Fruit fly (Drosophila melanogaster) whole organism, embryonic: ENCODE data around the gene CG5326.

Source experiments
- Adf1 ChIP-seq: fragments of 200-800 bp; sonication (Bioruptor generic); IDR thresholded peaks from 2 replicates; pipeline ENCODE4 v1.3.6; 2022; ENCODE audit warnings: missing biosample characterization, missing genetic modification characterization
- CG10431 ChIP-seq: fragments of 200-800 bp; sonication (Bioruptor generic); optimal IDR thresholded peaks from 3 replicates; lab custom pipeline; 2018; ENCODE audit warnings: missing biosample characterization, mild to moderate bottlenecking, missing genetic modification characterization
- CG11247 ChIP-seq: fragments of 200-800 bp; sonication (Bioruptor generic); IDR thresholded peaks from 2 replicates; pipeline ENCODE4 v1.3.6; 2022; ENCODE audit warnings: missing biosample characterization, missing genetic modification characterization
- CG11398 ChIP-seq: fragments of 200-800 bp; sonication (Bioruptor generic); optimal IDR thresholded peaks from 2 replicates; lab custom pipeline; 2016; ENCODE audit warnings: missing biosample characterization, missing genetic modification characterization
- CG12659 ChIP-seq: fragments of 200-800 bp; sonication (Bioruptor generic); optimal IDR thresholded peaks from 3 replicates; lab custom pipeline; 2017; ENCODE audit warnings: mild to moderate bottlenecking, missing biosample characterization, missing genetic modification reagents, missing genetic modification characterization
- CG1529 ChIP-seq: fragments of 200-800 bp; sonication (Bioruptor generic); optimal IDR thresholded peaks from 3 replicates; lab custom pipeline; 2018; ENCODE audit warnings: missing biosample characterization, missing genetic modification characterization
- CG17385 ChIP-seq: fragments of 200-800 bp; sonication (Bioruptor generic); optimal IDR thresholded peaks from 3 replicates; lab custom pipeline; 2018; ENCODE audit warnings: missing biosample characterization, mild to moderate bottlenecking, missing genetic modification characterization
- CG17612 ChIP-seq: fragments of 200-800 bp; sonication (Bioruptor generic); IDR thresholded peaks from 2 replicates; pipeline ENCODE4 v1.3.6; 2022; ENCODE audit warnings: missing biosample characterization, missing genetic modification characterization
- CG2678 ChIP-seq: fragments of 200-800 bp; sonication (Bioruptor generic); optimal IDR thresholded peaks from 3 replicates; lab custom pipeline; 2019; ENCODE audit warnings: missing biosample characterization, mild to moderate bottlenecking, missing genetic modification characterization, moderate library complexity
- CG32767 ChIP-seq: fragments of 200-800 bp; sonication (Bioruptor generic); IDR thresholded peaks from 2 replicates; pipeline ENCODE4 v1.3.6; 2022; ENCODE audit warnings: missing biosample characterization, missing genetic modification characterization
- CG3407 ChIP-seq: fragments of 200-800 bp; sonication (Bioruptor generic); optimal IDR thresholded peaks from 2 replicates; lab custom pipeline; 2018; ENCODE audit warnings: missing biosample characterization, mild to moderate bottlenecking, missing genetic modification characterization
- CG6813 ChIP-seq: fragments of 200-800 bp; sonication (Bioruptor generic); optimal IDR thresholded peaks from 2 replicates; lab custom pipeline; 2017; ENCODE audit warnings: missing biosample characterization, missing genetic modification characterization, mild to moderate bottlenecking, moderate library complexity, missing genetic modification reagents
- CG6854 ChIP-seq: fragments of 200-800 bp; sonication (Bioruptor generic); optimal IDR thresholded peaks from 3 replicates; lab custom pipeline; 2017; ENCODE audit warnings: missing biosample characterization, mild to moderate bottlenecking, missing genetic modification characterization
- CG7987 ChIP-seq: fragments of 200-800 bp; sonication (Bioruptor generic); optimal IDR thresholded peaks from 2 replicates; lab custom pipeline; 2018; ENCODE audit warnings: missing biosample characterization, mild to moderate bottlenecking, missing genetic modification characterization, moderate library complexity
- CG8924 ChIP-seq: fragments of 200-800 bp; optimal IDR thresholded peaks from 3 replicates; lab custom pipeline; 2019; ENCODE audit warnings: missing biosample characterization, mild to moderate bottlenecking, missing genetic modification characterization, moderate library complexity
- HmgD ChIP-seq: fragments of 200-800 bp; sonication (Bioruptor generic); optimal IDR thresholded peaks from 3 replicates; lab custom pipeline; 2016; ENCODE audit warnings: missing biosample characterization, missing genetic modification characterization
- HmgZ ChIP-seq: fragments of 200-800 bp; sonication (Bioruptor generic); optimal IDR thresholded peaks from 2 replicates; lab custom pipeline; 2018; ENCODE audit warnings: missing biosample characterization, mild to moderate bottlenecking, missing genetic modification characterization
- Hr51 ChIP-seq, 2 experiments: fragments of 200-800 bp; sonication (Bioruptor generic); optimal IDR thresholded peaks; 2 replicates in 1 of 2; 3 replicates in 1 of 2; lab custom pipeline; 2016 to 2018; ENCODE audit warnings: missing biosample characterization in 2 of 2, missing genetic modification characterization in 2 of 2, mild to moderate bottlenecking in 1 of 2, moderate library complexity in 1 of 2
- Med ChIP-seq: fragments of 200-800 bp; sonication (Bioruptor generic); peaks from one replicate; lab custom pipeline; 2016; ENCODE audit warnings: missing biosample characterization, missing genetic modification characterization, mild to moderate bottlenecking, inconsistent platforms, moderate library complexity
- Meics ChIP-seq: fragments of 200-800 bp; sonication (Bioruptor generic); optimal IDR thresholded peaks from 2 replicates; lab custom pipeline; 2017; ENCODE audit warnings: missing biosample characterization, mild to moderate bottlenecking, missing genetic modification characterization
- Nf-YC ChIP-seq: fragments of 200-800 bp; optimal IDR thresholded peaks from 3 replicates; lab custom pipeline; 2019; ENCODE audit warnings: missing biosample characterization, mild to moderate bottlenecking, missing genetic modification characterization, moderate library complexity
- Ptx1 ChIP-seq: fragments of 200-800 bp; sonication (Bioruptor generic); IDR thresholded peaks from 2 replicates; pipeline ENCODE4 v1.3.6; 2022; ENCODE audit warnings: missing biosample characterization, missing genetic modification characterization
- Side ChIP-seq: fragments of 200-800 bp; sonication (Bioruptor generic); optimal IDR thresholded peaks from 2 replicates; lab custom pipeline; 2016; ENCODE audit warnings: missing biosample characterization, missing genetic modification characterization
- Stat92E ChIP-seq, 3 experiments: fragments of >200 bp in 2 of 3; fragments of 200-800 bp in 1 of 3; sonication (Bioruptor generic) in 1 of 3; optimal IDR thresholded peaks; 2 replicates each; lab custom pipeline; 2017 to 2019; ENCODE audit warnings: missing biosample characterization in 3 of 3, missing genetic modification characterization in 3 of 3, mild to moderate bottlenecking in 1 of 3, moderate library complexity in 1 of 3
- chm ChIP-seq: fragments of 200-800 bp; sonication (Bioruptor generic); IDR thresholded peaks from 2 replicates; pipeline ENCODE4 v1.3.6; 2022; ENCODE audit warnings: missing biosample characterization, missing genetic modification characterization
- cwo ChIP-seq: fragments of 200-800 bp; sonication (Bioruptor generic); optimal IDR thresholded peaks from 3 replicates; lab custom pipeline; 2017; ENCODE audit warnings: missing biosample characterization, missing genetic modification characterization, mild to moderate bottlenecking, moderate library complexity, missing genetic modification reagents
- dysf ChIP-seq: fragments of 200-800 bp; sonication (Bioruptor generic); IDR thresholded peaks from 3 replicates; pipeline ENCODE4 v1.3.6; 2022; ENCODE audit warnings: missing biosample characterization, missing genetic modification characterization
- exex ChIP-seq: fragments of 200-800 bp; sonication (Bioruptor generic); optimal IDR thresholded peaks from 4 replicates; lab custom pipeline; 2018; ENCODE audit warnings: missing biosample characterization, mild to moderate bottlenecking, missing genetic modification characterization, moderate library complexity
- fru ChIP-seq: fragments of >200 bp; optimal IDR thresholded peaks from 2 replicates; lab custom pipeline; 2017
- hb ChIP-seq: fragments of 200-800 bp; sonication (Bioruptor generic); IDR thresholded peaks from 3 replicates; pipeline ENCODE4 v1.3.6; 2022; ENCODE audit warnings: missing biosample characterization, missing genetic modification characterization; ENCODE audit not compliant: partially characterized antibody
- hth ChIP-seq: fragments of >200 bp; optimal IDR thresholded peaks from 2 replicates; lab custom pipeline; 2017; ENCODE audit warnings: inconsistent platforms
- inv ChIP-seq: fragments of 200-800 bp; sonication (Bioruptor generic); IDR thresholded peaks from 2 replicates; pipeline ENCODE4 v1.3.6; 2022; ENCODE audit warnings: missing biosample characterization, missing genetic modification characterization; ENCODE audit not compliant: partially characterized antibody
- lbe ChIP-seq: fragments of 200-800 bp; sonication (Bioruptor generic); optimal IDR thresholded peaks from 2 replicates; lab custom pipeline; 2016; ENCODE audit warnings: missing biosample characterization, mild to moderate bottlenecking, missing genetic modification characterization
- luna ChIP-seq: fragments of 200-800 bp; sonication (Bioruptor generic); optimal IDR thresholded peaks from 2 replicates; lab custom pipeline; 2016; ENCODE audit warnings: missing biosample characterization, missing genetic modification characterization
- mld ChIP-seq: fragments of 200-800 bp; sonication (Bioruptor generic); IDR thresholded peaks from 3 replicates; pipeline ENCODE4 v1.3.6; 2022; ENCODE audit warnings: missing biosample characterization, missing genetic modification characterization; ENCODE audit not compliant: partially characterized antibody
- nau ChIP-seq: fragments of 200-800 bp; sonication (Bioruptor generic); optimal IDR thresholded peaks from 3 replicates; lab custom pipeline; 2017; ENCODE audit warnings: missing biosample characterization, mild to moderate bottlenecking, missing genetic modification characterization, missing genetic modification reagents
- row ChIP-seq: fragments of 200-800 bp; sonication (Bioruptor generic); IDR thresholded peaks from 3 replicates; pipeline ENCODE4 v1.3.6; 2022; ENCODE audit warnings: missing biosample characterization, missing genetic modification characterization
- sens ChIP-seq: fragments of 200-800 bp; sonication (Bioruptor generic); peaks from one replicate; lab custom pipeline; 2016; ENCODE audit warnings: missing biosample characterization, missing genetic modification characterization
- sug ChIP-seq: fragments of 200-800 bp; optimal IDR thresholded peaks from 2 replicates; lab custom pipeline; 2019; ENCODE audit warnings: missing biosample characterization, mild to moderate bottlenecking, missing genetic modification characterization, moderate library complexity
- vfl ChIP-seq: fragments of 200-800 bp; sonication (Bioruptor generic); optimal IDR thresholded peaks from 2 replicates; lab custom pipeline; 2016; ENCODE audit warnings: missing biosample characterization, missing genetic modification characterization
- vnd ChIP-seq: fragments of 200-800 bp; sonication (Bioruptor generic); IDR thresholded peaks from 3 replicates; pipeline ENCODE4 v1.3.6; 2022; ENCODE audit warnings: missing biosample characterization, missing genetic modification characterization; ENCODE audit not compliant: partially characterized antibody
- wor ChIP-seq: fragments of 200-800 bp; sonication (Bioruptor generic); IDR thresholded peaks from 2 replicates; pipeline ENCODE4 v1.3.6; 2022; ENCODE audit warnings: missing biosample characterization, missing genetic modification characterization
- zfh2 ChIP-seq: fragments of 200-800 bp; sonication (Bioruptor generic); optimal IDR thresholded peaks from 2 replicates; lab custom pipeline; 2016; ENCODE audit warnings: missing biosample characterization, missing genetic modification characterization

Gene CG5326

DNA sequence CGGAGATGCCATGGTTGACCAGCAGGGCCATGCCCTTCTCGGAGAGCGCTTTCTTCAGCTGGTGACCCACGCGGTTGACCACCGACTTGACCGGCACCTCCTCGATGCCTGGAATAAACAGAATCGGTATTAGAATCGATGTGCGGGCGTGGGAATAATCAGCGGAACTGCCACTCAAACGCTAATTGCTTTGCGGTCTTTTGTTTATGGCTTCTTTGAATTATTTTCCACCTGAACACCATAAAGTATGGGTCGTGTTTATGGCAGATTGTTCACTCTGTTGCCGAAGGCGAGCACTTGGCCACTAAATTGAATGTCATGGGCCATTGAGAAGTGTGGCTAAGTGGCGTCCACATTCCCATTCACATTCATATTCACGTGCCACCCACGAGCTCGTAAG, 17.7 kb downstream of the CG5326 start (continued):
- TF ChIP-seq fru (lab: Kevin White, UChicago): no peak
- no peak for TF ChIP-seq luna (GFP tag; lab: Kevin White, UChicago)
- TF ChIP-seq CG32767 (GFP tag; lab: Robert Waterston, UW): no peak
- no peak for TF ChIP-seq Meics (GFP tag; lab: Kevin White, UChicago)
- TF ChIP-seq row: no peak
- no peak for TF ChIP-seq CG8924 (tag; lab: Kevin White, UChicago)
- TF ChIP-seq lbe (GFP tag; lab: Kevin White, UChicago): no peak
- TF ChIP-seq wor (GFP tag; lab: Robert Waterston, UW): no peak

- TF ChIP-seq CG11398 (GFP tag; lab: Kevin White, UChicago): no peak
- TF ChIP-seq sens: peak; percentile 47
- peak; percentile 8 for TF ChIP-seq CG6854
- peak; percentile 92 for TF ChIP-seq sug (tag; lab: Kevin White, UChicago)
- TF ChIP-seq dysf (GFP tag; lab: Robert Waterston, UW): 0 out of 3 replicates have a peak, but pooled peaks have one; percentile 13
- no peak for TF ChIP-seq hth
- TF ChIP-seq Hr51 (GFP tag; optimal IDR thresholded peaks at IDR 0.05; lab: Kevin White, UChicago): no peak
- no peak for TF ChIP-seq CG2678
- TF ChIP-seq Stat92E (GFP tag; optimal IDR thresholded peaks at IDR 0.05; lab: Kevin White, UChicago): no peak
- peak; percentile 11 for TF ChIP-seq cwo (GFP tag; lab: Kevin White, UChicago)
- TF ChIP-seq nau: no peak
- TF ChIP-seq Med (GFP tag; lab: Kevin White, UChicago): peak; percentile 9
- no peak for TF ChIP-seq Side (GFP tag; lab: Kevin White, UChicago)
- TF ChIP-seq zfh2 (GFP tag; lab: Kevin White, UChicago): no peak
- TF ChIP-seq exex (tag; lab: Kevin White, UChicago): peak; percentile 86
- TF ChIP-seq CG10431 (GFP tag; lab: Kevin White, UChicago): no peak
- no peak for TF ChIP-seq Nf-YC (tag; lab: Kevin White, UChicago)
- no peak for TF ChIP-seq HmgZ
- no peak for TF ChIP-seq CG7987 (GFP tag; lab: Kevin White, UChicago)
- TF ChIP-seq, all 482 proteins: peak for 7
Measured at dm6 chr3R:22520481-22520880, 19.2 kb downstream of the CG5326 start.

- TF ChIP-seq Ptx1 (no peak), hb (GFP tag; lab: Robert Waterston, UW) (no peak), wor (GFP tag; lab: Robert Waterston, UW) (no peak), HmgD (no peak), CG3407 (GFP tag; lab: Kevin White, UChicago) (no peak), CG11247 (no peak), CG1529 (no peak), chm (GFP tag; lab: Robert Waterston, UW) (no peak), CG17612 (no peak), mld (GFP tag; lab: Robert Waterston, UW) (no peak), CG17385 (GFP tag; lab: Kevin White, UChicago) (no peak), CG6813 (no peak), Adf1 (GFP tag; lab: Robert Waterston, UW) (no peak), CG12659 (GFP tag; lab: Kevin White, UChicago) (no peak), vfl (GFP tag; lab: Kevin White, UChicago) (no peak), vnd (GFP tag; lab: Robert Waterston, UW) (no peak), inv (no peak)
Measured at dm6 chr3R:22518760-22519159, 21.0 kb downstream of the CG5326 start.
